Worm (Caenorhabditis elegans): Measurements from ENCODE around the gene Y113G7A.12.

DNA sequence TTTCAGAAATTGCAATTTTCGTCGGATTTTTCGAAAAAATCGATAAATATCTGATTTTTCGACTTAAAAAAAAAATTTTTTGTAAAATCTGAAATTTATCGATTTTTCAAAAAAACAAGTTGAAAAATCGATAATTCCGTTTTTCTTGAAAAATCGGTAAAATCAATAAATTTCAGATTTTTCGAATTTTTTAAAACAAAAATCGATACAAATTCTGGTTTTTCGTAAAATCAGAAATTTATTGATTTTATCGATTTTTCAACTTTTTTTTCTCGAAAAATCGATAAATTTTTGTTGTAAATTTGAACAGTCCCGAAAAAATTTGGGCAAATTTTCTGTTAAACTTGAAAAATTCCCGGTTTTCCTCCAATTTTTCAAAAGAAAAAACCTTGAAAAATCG lies 38.0 kb upstream of the Y113G7A.12 start:
- TF ChIP-seq tlf-1 (GFP tag; optimal IDR thresholded peaks at IDR 0.05) (no peak), lag-1 (GFP tag; IDR thresholded peaks at IDR 0.05) (no peak), pha-4 (tag; optimal IDR thresholded peaks at IDR 0.05) (no peak), unc-130 (GFP tag; optimal IDR thresholded peaks at IDR 0.05) (no peak), attf-3 (GFP tag; conservative IDR thresholded peaks at IDR 0.05) (no peak), zim-3 (tag; optimal IDR thresholded peaks at IDR 0.05) (no peak), F49E8.2 (tag; optimal IDR thresholded peaks at IDR 0.05; ENCODE audit: insufficient read depth) (no peak), lsy-27 (tag; optimal IDR thresholded peaks at IDR 0.05; ENCODE audit: borderline replicate concordance, insufficient read depth) (no peak), ama-1 (optimal IDR thresholded peaks at IDR 0.05) (no peak), ama-1 (GFP tag; optimal IDR thresholded peaks at IDR 0.05) (no peak)
